Worm (Caenorhabditis elegans) whole organism, L4 larva: ENCODE data around the gene lin-66.

Experiments used
- F44E2.7 ChIP-seq: fragments of 200-800 bp; sonication (Bioruptor generic); IDR thresholded peaks from 2 replicates; pipeline ENCODE4 v2.1.2; 2022; ENCODE audit warnings: missing genetic modification characterization, missing compliant biosample characterization
- F49E8.2 ChIP-seq: sonication (generic microtip); optimal IDR thresholded peaks from 2 replicates; lab custom pipeline; 2016; ENCODE audit warnings: missing compliant biosample characterization, mild to moderate bottlenecking, missing genetic modification characterization, borderline replicate concordance
- R02D3.7 ChIP-seq: fragments of 150-350 bp; sonication (generic microtip); optimal IDR thresholded peaks from 3 replicates; lab custom pipeline; 2014; ENCODE audit warnings: missing biosample characterization, missing genetic modification characterization
- T26A8.4 ChIP-seq: fragments of 200-800 bp; sonication (Bioruptor generic); IDR thresholded peaks from 2 replicates; pipeline ENCODE4 v1.3.6; 2022; ENCODE audit warnings: missing genetic modification characterization, missing compliant biosample characterization
- Y105C5A.15 ChIP-seq: fragments of 200-800 bp; sonication (Bioruptor generic); IDR thresholded peaks from 2 replicates; pipeline ENCODE4 v1.3.6; 2022; ENCODE audit warnings: missing genetic modification characterization, missing compliant biosample characterization
- Y48G9A.11 ChIP-seq: fragments of 200-800 bp; sonication (Bioruptor generic); IDR thresholded peaks from 2 replicates; pipeline ENCODE4 v1.3.6; 2022; ENCODE audit warnings: missing genetic modification reagents, missing genetic modification characterization, missing compliant biosample characterization
- Y75B8A.6 ChIP-seq: fragments of 200-800 bp; sonication (Bioruptor generic); IDR thresholded peaks from 2 replicates; pipeline ENCODE4 v1.3.6; 2022; ENCODE audit warnings: missing genetic modification reagents, missing genetic modification characterization, missing compliant biosample characterization
- aha-1 ChIP-seq: fragments of 150-350 bp; peaks from one replicate; lab custom pipeline; 2014; ENCODE audit warnings: missing biosample characterization, missing genetic modification characterization
- ama-1 ChIP-seq: fragments of 150-350 bp; optimal IDR thresholded peaks from 2 replicates; lab custom pipeline; 2014; ENCODE audit warnings: inconsistent platforms, mixed read lengths
- arid-1 ChIP-seq: fragments of 200-800 bp; sonication (Bioruptor generic); conservative IDR thresholded peaks from 2 replicates; pipeline ENCODE4 v1.3.6; 2022; ENCODE audit warnings: missing genetic modification reagents, missing genetic modification characterization, missing compliant biosample characterization
- daf-16 ChIP-seq, 3 experiments: sonication (generic microtip); optimal IDR thresholded peaks; 2 replicates each; lab custom pipeline; 2016 to 2017; ENCODE audit warnings: missing genetic modification characterization in 3 of 3, missing genetic modification reagents in 3 of 3, mild to moderate bottlenecking in 2 of 3, missing compliant biosample characterization in 2 of 3, missing biosample characterization in 1 of 3, moderate library complexity in 1 of 3
- dmd-8 ChIP-seq: fragments of 200-800 bp; sonication (Bioruptor generic); IDR thresholded peaks from 2 replicates; pipeline ENCODE4 v1.3.6; 2022; ENCODE audit warnings: missing genetic modification characterization, missing compliant biosample characterization
- dve-1 ChIP-seq: sonication (generic microtip); optimal IDR thresholded peaks from 2 replicates; lab custom pipeline; 2017; ENCODE audit warnings: antibody characterized with exemption, mild to moderate bottlenecking, missing genetic modification characterization, missing compliant biosample characterization; ENCODE audit not compliant: insufficient read depth
- egl-43 ChIP-seq: fragments of 200-800 bp; sonication (Bioruptor generic); IDR thresholded peaks from 2 replicates; pipeline ENCODE4 v1.3.6; 2022; ENCODE audit warnings: missing genetic modification reagents, missing genetic modification characterization, missing compliant biosample characterization
- fos-1 ChIP-seq: fragments of 150-350 bp; optimal IDR thresholded peaks from 2 replicates; lab custom pipeline; 2014; ENCODE audit warnings: missing biosample characterization, missing genetic modification characterization
- lim-7 ChIP-seq: fragments of 200-800 bp; sonication (Bioruptor generic); IDR thresholded peaks from 2 replicates; pipeline ENCODE4 v1.3.6; 2022; ENCODE audit warnings: missing genetic modification characterization, missing compliant biosample characterization
- lin-1 ChIP-seq: fragments of 200-800 bp; sonication (Bioruptor generic); IDR thresholded peaks from 2 replicates; pipeline ENCODE4 v1.3.6; 2022; ENCODE audit warnings: missing genetic modification reagents, missing genetic modification characterization, missing compliant biosample characterization
- lin-38 ChIP-seq: fragments of 200-800 bp; sonication (Bioruptor generic); IDR thresholded peaks from 2 replicates; pipeline ENCODE4 v1.3.6; 2022; ENCODE audit warnings: missing genetic modification reagents, missing genetic modification characterization, missing compliant biosample characterization
- lin-39 ChIP-seq: fragments of 150-350 bp; optimal IDR thresholded peaks from 2 replicates; lab custom pipeline; 2014; ENCODE audit warnings: missing biosample characterization, missing genetic modification reagents, missing genetic modification characterization
- mdt-29 ChIP-seq: fragments of 200-800 bp; sonication (Bioruptor generic); IDR thresholded peaks from 2 replicates; pipeline ENCODE4 v1.3.6; 2022; ENCODE audit warnings: missing genetic modification reagents, missing genetic modification characterization, missing compliant biosample characterization
- mep-1 ChIP-seq: fragments of 150-350 bp; sonication (generic microtip); optimal IDR thresholded peaks from 3 replicates; lab custom pipeline; 2014; ENCODE audit warnings: missing biosample characterization, missing genetic modification characterization
- nhr-237 ChIP-seq: sonication (generic microtip); optimal IDR thresholded peaks from 2 replicates; lab custom pipeline; 2017; ENCODE audit warnings: missing biosample characterization, missing genetic modification characterization
- nhr-28 ChIP-seq: fragments of 150-350 bp; optimal IDR thresholded peaks from 2 replicates; lab custom pipeline; 2014; ENCODE audit warnings: missing biosample characterization, missing genetic modification characterization
- nhr-41 ChIP-seq: fragments of 200-800 bp; sonication (Bioruptor generic); IDR thresholded peaks from 2 replicates; pipeline ENCODE4 v1.3.6; 2022; ENCODE audit warnings: missing genetic modification reagents, missing genetic modification characterization, missing compliant biosample characterization
- nhr-48 ChIP-seq: sonication (generic microtip); optimal IDR thresholded peaks from 2 replicates; lab custom pipeline; 2016; ENCODE audit warnings: mild to moderate bottlenecking, missing genetic modification characterization, missing compliant biosample characterization
- pha-4 ChIP-seq, 2 experiments: fragments of 150-350 bp in 1 of 2; fragments of 200-800 bp in 1 of 2; sonication (Bioruptor generic) in 1 of 2; IDR thresholded peaks in 1 of 2; optimal IDR thresholded peaks in 1 of 2; 2 replicates each; pipeline versions ENCODE4 v1.3.6 to Lab custom; 2014 to 2022; ENCODE audit warnings: missing genetic modification characterization in 2 of 2, missing genetic modification reagents in 2 of 2, missing biosample characterization in 1 of 2, missing compliant biosample characterization in 1 of 2
- php-3 ChIP-seq: fragments of 200-800 bp; sonication (Bioruptor generic); IDR thresholded peaks from 2 replicates; pipeline ENCODE4 v1.3.6; 2022; ENCODE audit warnings: missing genetic modification reagents, missing genetic modification characterization, missing compliant biosample characterization
- rbr-2 ChIP-seq: sonication (generic microtip); optimal IDR thresholded peaks from 2 replicates; lab custom pipeline; 2016; ENCODE audit warnings: missing genotype, missing genetic modification characterization, missing compliant biosample characterization
- set-16 ChIP-seq: fragments of 200-800 bp; sonication (Bioruptor generic); IDR thresholded peaks from 2 replicates; pipeline ENCODE4 v1.3.6; 2022; ENCODE audit warnings: missing genetic modification reagents, missing genetic modification characterization, missing compliant biosample characterization
- snpc-1.2 ChIP-seq: fragments of 200-800 bp; sonication (Bioruptor generic); IDR thresholded peaks from 2 replicates; pipeline ENCODE4 v1.3.6; 2022; ENCODE audit warnings: missing genetic modification reagents, missing genetic modification characterization, missing compliant biosample characterization
- snpc-4 ChIP-seq: fragments of 150-350 bp; optimal IDR thresholded peaks from 2 replicates; lab custom pipeline; 2014; ENCODE audit warnings: missing biosample characterization, missing genetic modification characterization
- spr-3 ChIP-seq: fragments of 200-800 bp; sonication (Bioruptor generic); optimal IDR thresholded peaks from 2 replicates; lab custom pipeline; 2018; ENCODE audit warnings: mild to moderate bottlenecking, missing genetic modification characterization, missing compliant biosample characterization
- tag-97 ChIP-seq: fragments of 200-800 bp; sonication (Bioruptor generic); IDR thresholded peaks from 2 replicates; pipeline ENCODE4 v1.3.6; 2022; ENCODE audit warnings: missing genetic modification characterization, missing compliant biosample characterization
- tra-1 ChIP-seq: fragments of 200-800 bp; sonication (Bioruptor generic); IDR thresholded peaks from 2 replicates; pipeline ENCODE4 v1.3.6; 2022; ENCODE audit warnings: missing genetic modification reagents, missing genetic modification characterization, missing compliant biosample characterization
- unc-39 ChIP-seq: sonication (generic microtip); optimal IDR thresholded peaks from 2 replicates; lab custom pipeline; 2017; ENCODE audit warnings: missing biosample characterization, missing genetic modification characterization
- zfp-3 ChIP-seq: fragments of 200-800 bp; sonication (Bioruptor generic); conservative IDR thresholded peaks from 2 replicates; pipeline ENCODE4 v1.3.6; 2022; ENCODE audit warnings: missing genetic modification reagents, missing genetic modification characterization, missing compliant biosample characterization
- zip-2 ChIP-seq: fragments of 150-350 bp; optimal IDR thresholded peaks from 2 replicates; lab custom pipeline; 2014; ENCODE audit warnings: missing biosample characterization, missing genetic modification characterization

lin-66 gene

DNA sequence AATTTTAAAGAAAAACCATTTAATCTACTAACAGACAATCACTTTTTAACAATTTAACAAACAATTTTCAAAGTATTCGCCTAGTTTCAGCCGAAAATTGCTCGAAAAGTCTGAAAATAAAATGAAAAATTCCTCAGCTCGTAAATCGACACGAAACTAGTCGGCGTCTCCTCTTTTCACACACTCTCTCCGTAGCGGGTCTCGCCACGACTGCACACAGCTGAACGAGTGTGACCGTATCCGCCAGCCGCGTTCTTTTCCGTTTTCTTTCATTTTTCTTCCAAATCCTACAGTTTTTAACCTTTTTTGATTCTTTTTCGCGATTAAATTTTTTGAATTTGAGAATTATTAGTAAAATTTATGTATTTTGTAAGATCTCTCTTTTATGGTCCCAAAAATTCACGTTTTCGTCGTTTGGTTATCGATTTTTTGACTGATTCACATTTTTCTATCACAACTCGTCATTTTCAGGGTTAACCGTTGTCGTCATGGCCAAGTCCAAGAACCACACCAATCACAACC, 6.1 kb upstream of the lin-66 start, which contains the start of gene rpl-29 (continued):
- TF ChIP-seq F49E8.2 = peak; percentile 73
- TF ChIP-seq pha-4 (GFP tag; IDR thresholded peaks at IDR 0.05; lab: Robert Waterston, UW) = peak; percentile 65; the same call in 1 of the 2 replicates
- TF ChIP-seq pha-4 (tag; optimal IDR thresholded peaks at IDR 0.05; lab: Kevin White, UChicago) = no peak
- TF ChIP-seq mep-1 (tag; lab: Kevin White, UChicago) = peak; percentile 91
- no peak for TF ChIP-seq Y105C5A.15 (GFP tag; lab: Robert Waterston, UW)
- TF ChIP-seq ama-1 = no peak
- TF ChIP-seq, all 104 proteins: peak for 48

DNA sequence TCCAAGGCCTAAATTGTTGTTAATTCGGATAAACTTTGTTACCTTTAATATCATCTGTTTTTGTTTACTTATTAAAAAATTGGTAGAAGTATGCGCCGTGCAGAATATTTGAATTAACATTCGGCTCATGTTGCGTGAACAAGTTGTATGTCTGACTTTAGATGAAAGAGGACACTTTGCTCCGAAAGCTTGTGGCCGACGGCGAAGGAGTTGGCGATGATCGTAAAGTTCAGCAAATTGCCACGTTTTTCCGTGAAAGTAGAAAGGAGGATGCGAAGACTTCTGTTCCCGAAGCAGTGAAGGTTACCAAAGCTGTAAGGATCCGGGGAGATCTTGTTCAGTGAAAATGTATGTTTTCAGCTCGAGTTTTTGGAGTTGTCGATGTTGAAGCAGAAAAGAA, 5.3 kb upstream of the lin-66 start, which contains the start of gene thoc-7:
TSS of gene thoc-7 (plus strand) at position 162 of the 400 bp plus-strand sequence.
- TF ChIP-seq spr-3 (GFP tag; lab: Kevin White, UChicago) = peak; percentile 35
- peak; percentile 58 for TF ChIP-seq lin-38 (GFP tag; lab: Robert Waterston, UW)
- peak; percentile 24; the same call in 1 of the 2 replicates for TF ChIP-seq lin-1
- TF ChIP-seq tag-97 (GFP tag; lab: Robert Waterston, UW) = no peak
- peak; percentile 60 for TF ChIP-seq mdt-29
- peak; percentile 80 for TF ChIP-seq Y48G9A.11
- TF ChIP-seq T26A8.4 (GFP tag; lab: Robert Waterston, UW) = peak; percentile 53; the same call in 1 of the 2 replicates
- peak; percentile 39 for TF ChIP-seq aha-1 (tag; lab: Kevin White, UChicago)
- 0 out of 2 replicates have a peak, but pooled peaks have one; percentile 65 for TF ChIP-seq F44E2.7 (GFP tag; lab: Robert Waterston, UW)
- no peak for TF ChIP-seq nhr-41
- TF ChIP-seq tra-1 (GFP tag; lab: Robert Waterston, UW) = 0 out of 2 replicates have a peak, but pooled peaks have one; percentile 58
- no peak for TF ChIP-seq R02D3.7
- TF ChIP-seq nhr-48 (tag; lab: Kevin White, UChicago) = no peak
- 0 out of 2 replicates have a peak, but pooled peaks have one; percentile 43 for TF ChIP-seq zfp-3 (GFP tag; lab: Robert Waterston, UW)
- TF ChIP-seq unc-39 = no peak
- peak; percentile 5 for TF ChIP-seq rbr-2
- TF ChIP-seq ama-1 = peak; percentile 71
- no peak for TF ChIP-seq daf-16 (GFP tag; optimal IDR thresholded peaks at IDR 0.05; lab: Kevin White, UChicago)
- TF ChIP-seq daf-16 (tag; optimal IDR thresholded peaks at IDR 0.05; lab: Kevin White, UChicago) = peak; percentile 6
- TF ChIP-seq nhr-237 (tag; lab: Kevin White, UChicago) = no peak
- TF ChIP-seq dve-1 = no peak
- peak; percentile 75 for TF ChIP-seq dmd-8
- 0 out of 2 replicates have a peak, but pooled peaks have one; percentile 58 for TF ChIP-seq egl-43 (GFP tag; lab: Robert Waterston, UW)
- TF ChIP-seq Y75B8A.6 (GFP tag; lab: Robert Waterston, UW) = no peak
- TF ChIP-seq zip-2 (tag; lab: Kevin White, UChicago) = no peak
- peak; percentile 87 for TF ChIP-seq F49E8.2
- TF ChIP-seq snpc-1.2 (GFP tag; lab: Robert Waterston, UW) = peak; percentile 97
- TF ChIP-seq arid-1 (GFP tag; lab: Robert Waterston, UW) = 0 out of 2 replicates have a peak, but pooled peaks have one; percentile 19

DNA sequence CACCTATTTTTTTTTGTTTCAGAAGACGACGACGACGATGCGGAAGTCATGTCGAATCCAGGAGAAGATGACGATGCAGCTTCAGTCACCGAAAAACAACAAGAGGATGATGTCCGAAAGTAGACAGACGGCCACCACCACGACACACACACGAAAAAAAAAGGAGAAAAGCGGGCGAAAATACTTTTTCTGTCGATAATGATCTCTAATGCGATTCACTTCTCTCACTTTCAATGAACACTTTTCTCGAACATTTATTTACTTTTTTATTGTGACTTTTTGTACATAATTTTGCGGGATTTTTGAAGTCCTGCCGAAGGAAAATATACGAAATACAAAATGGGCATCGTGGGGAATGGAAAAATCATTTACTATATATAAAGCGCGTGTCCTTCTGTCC, 4.0 kb upstream of the lin-66 start:
- no peak for TF ChIP-seq fos-1
- TF ChIP-seq nhr-28 (tag; lab: Kevin White, UChicago) = peak; percentile 2
- no peak for TF ChIP-seq lin-39
- TF ChIP-seq snpc-4 (tag; lab: Kevin White, UChicago) = no peak

DNA sequence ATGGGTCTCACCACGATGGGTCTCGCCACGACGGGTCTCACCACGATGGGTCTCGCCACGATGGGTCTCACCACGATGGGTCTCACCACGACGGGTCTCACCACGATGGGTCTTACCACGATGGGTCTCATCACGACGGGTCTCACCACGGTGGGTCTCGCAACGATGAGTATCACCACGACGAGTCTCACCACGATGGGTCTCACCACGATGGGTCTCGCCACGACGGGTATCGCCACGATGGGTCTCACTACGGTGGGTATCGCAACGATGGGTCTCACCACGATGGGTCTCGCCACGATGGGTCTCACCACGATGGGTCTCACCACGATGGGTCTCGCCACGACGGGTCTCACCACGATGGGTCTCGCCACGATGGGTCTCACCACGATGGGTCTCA, 3.4 kb upstream of the lin-66 start:
- TF ChIP-seq php-3 = peak; percentile 36; the same call in 1 of the 2 replicates
- peak; percentile 84 for TF ChIP-seq set-16 (GFP tag; lab: Robert Waterston, UW)
- TF ChIP-seq lim-7 (GFP tag; lab: Robert Waterston, UW) = 0 out of 2 replicates have a peak, but pooled peaks have one; percentile 9
- peak; percentile 10; the same call in 1 of the 2 replicates for TF ChIP-seq snpc-1.2 (GFP tag; lab: Robert Waterston, UW)
